Worm (Caenorhabditis elegans) whole organism, L3 larva: ENCODE measurements around the gene irld-24.

Experiments
- ama-1 ChIP-seq: fragments of 150-350 bp; optimal IDR thresholded peaks from 2 replicates; lab custom pipeline; 2018
- ceh-28 ChIP-seq: fragments of 150-350 bp; optimal IDR thresholded peaks from 2 replicates; lab custom pipeline; 2014; ENCODE audit warnings: missing biosample characterization, missing genetic modification reagents, missing genetic modification characterization
- jun-1 ChIP-seq: fragments of 150-350 bp; optimal IDR thresholded peaks from 2 replicates; lab custom pipeline; 2014; ENCODE audit warnings: missing biosample characterization, missing genetic modification reagents, missing genetic modification characterization
- lin-15B ChIP-seq: fragments of 150-350 bp; optimal IDR thresholded peaks from 2 replicates; lab custom pipeline; 2014; ENCODE audit warnings: missing biosample characterization, missing genetic modification characterization
- lin-39 ChIP-seq: fragments of 150-350 bp; optimal IDR thresholded peaks from 2 replicates; lab custom pipeline; 2018; ENCODE audit warnings: missing biosample characterization, missing genetic modification reagents, missing genetic modification characterization
- nhr-76 ChIP-seq: fragments of 150-350 bp; sonication (generic microtip); optimal IDR thresholded peaks from 5 replicates; lab custom pipeline; 2014; ENCODE audit warnings: missing biosample characterization, missing genetic modification characterization
- skn-1 ChIP-seq: fragments of 150-350 bp; optimal IDR thresholded peaks from 2 replicates; lab custom pipeline; 2014; ENCODE audit warnings: missing biosample characterization, missing genetic modification characterization
- snpc-4 ChIP-seq: fragments of 150-350 bp; optimal IDR thresholded peaks from 2 replicates; lab custom pipeline; 2014; ENCODE audit warnings: missing biosample characterization, missing genetic modification characterization
- ztf-4 ChIP-seq: fragments of 150-350 bp; optimal IDR thresholded peaks from 2 replicates; lab custom pipeline; 2014; ENCODE audit warnings: missing biosample characterization, missing genetic modification characterization

- no peak for TF ChIP-seq lin-15B
- TF ChIP-seq snpc-4: no peak
- no peak for TF ChIP-seq jun-1 (tag; lab: Kevin White, UChicago)
- no peak for TF ChIP-seq ceh-28
- TF ChIP-seq skn-1 (tag; lab: Kevin White, UChicago): no peak
- no peak for TF ChIP-seq lin-39 (tag; lab: Kevin White, UChicago)
- no peak for TF ChIP-seq ama-1
- no peak for TF ChIP-seq ztf-4 (tag; lab: Kevin White, UChicago)
- TF ChIP-seq nhr-76 (tag; lab: Kevin White, UChicago): no peak
Measured at ce11 chrX:14030524-14030923, 44.1 kb downstream of the irld-24 start.
